Worm (Caenorhabditis elegans) whole organism, L1 larva: ENCODE data around the gene T23G5.2.

Experiments used
- dpl-1 ChIP-seq, 3 experiments: fragments of 150-350 bp in 2 of 3; sonication (generic microtip) in 1 of 3; optimal IDR thresholded peaks; 2 replicates each; lab custom pipeline; 2014 to 2017; ENCODE audit warnings: missing biosample characterization in 3 of 3, missing genetic modification characterization in 3 of 3, missing genetic modification reagents in 3 of 3
- fos-1 ChIP-seq: fragments of 150-350 bp; optimal IDR thresholded peaks from 2 replicates; lab custom pipeline; 2014; ENCODE audit warnings: missing biosample characterization, missing genetic modification characterization
- lin-15B ChIP-seq: fragments of 150-350 bp; sonication (generic microtip); optimal IDR thresholded peaks from 3 replicates; lab custom pipeline; 2014; ENCODE audit warnings: missing biosample characterization, missing genetic modification characterization
- lin-39 ChIP-seq: fragments of 150-350 bp; optimal IDR thresholded peaks from 2 replicates; lab custom pipeline; 2014; ENCODE audit warnings: missing biosample characterization, missing genetic modification reagents, missing genetic modification characterization
- nhr-11 ChIP-seq: fragments of 150-350 bp; optimal IDR thresholded peaks from 2 replicates; lab custom pipeline; 2014; ENCODE audit warnings: missing biosample characterization, missing genetic modification characterization
- pag-3 ChIP-seq: sonication (generic microtip); optimal IDR thresholded peaks from 2 replicates; lab custom pipeline; 2017; ENCODE audit warnings: missing genetic modification characterization, mild to moderate bottlenecking, missing compliant biosample characterization, antibody characterized with exemption, borderline replicate concordance; ENCODE audit not compliant: insufficient read depth
- snpc-4 ChIP-seq: fragments of 150-350 bp; optimal IDR thresholded peaks from 2 replicates; lab custom pipeline; 2014; ENCODE audit warnings: missing biosample characterization, missing genetic modification characterization
- unc-62 ChIP-seq: fragments of 150-350 bp; optimal IDR thresholded peaks from 2 replicates; lab custom pipeline; 2014; ENCODE audit warnings: missing biosample characterization, missing genetic modification reagents, missing genetic modification characterization

- TF ChIP-seq pag-3 (tag; lab: Kevin White, UChicago) (peak; percentile 44), fos-1 (tag; lab: Kevin White, UChicago) (no peak), lin-39 (tag; lab: Kevin White, UChicago) (no peak), unc-62 (no peak), snpc-4 (tag; lab: Kevin White, UChicago) (no peak), dpl-1 (GFP tag; optimal IDR thresholded peaks at IDR 0.05; lab: Kevin White, UChicago) (peak in 1 of 3 experiments; percentile 29), nhr-11 (tag; lab: Kevin White, UChicago) (no peak), lin-15B (no peak)
Measured at ce11 chrIII:9269012-9269471, 32.9 kb upstream of the T23G5.2 start, which contains the start of gene clip-1.
